Fruit fly (Drosophila melanogaster) whole organism, embryonic: ENCODE data around the gene Dredd.

Experiments
- Atf3 ChIP-seq: fragments of 200-800 bp; sonication (Bioruptor generic); optimal IDR thresholded peaks from 3 replicates; lab custom pipeline; 2016; ENCODE audit warnings: missing biosample characterization, missing genetic modification characterization
- BEAF-32 ChIP-seq: fragments of 200-800 bp; sonication (Bioruptor generic); optimal IDR thresholded peaks from 3 replicates; lab custom pipeline; 2017; ENCODE audit warnings: missing biosample characterization, missing genetic modification characterization, mild to moderate bottlenecking, moderate library complexity, missing genetic modification reagents
- CG13296 ChIP-seq: fragments of 200-800 bp; sonication (Bioruptor generic); optimal IDR thresholded peaks from 3 replicates; lab custom pipeline; 2018; ENCODE audit warnings: missing biosample characterization, mild to moderate bottlenecking, missing genetic modification characterization
- CG15696 ChIP-seq: fragments of 200-800 bp; sonication (Bioruptor generic); optimal IDR thresholded peaks from 2 replicates; lab custom pipeline; 2019; ENCODE audit warnings: missing biosample characterization, mild to moderate bottlenecking, missing genetic modification characterization, moderate library complexity
- CG1603 ChIP-seq: fragments of 200-800 bp; sonication (Bioruptor generic); optimal IDR thresholded peaks from 2 replicates; lab custom pipeline; 2019; ENCODE audit warnings: missing biosample characterization, mild to moderate bottlenecking, missing genetic modification characterization, moderate library complexity
- CG16813 ChIP-seq: fragments of 200-800 bp; sonication (Bioruptor generic); IDR thresholded peaks from 3 replicates; pipeline ENCODE4 v1.3.6; 2022; ENCODE audit warnings: missing biosample characterization, missing genetic modification characterization; ENCODE audit not compliant: partially characterized antibody
- CG17328 ChIP-seq: fragments of 200-800 bp; sonication (Bioruptor generic); IDR thresholded peaks from 2 replicates; pipeline ENCODE4 v1.3.6; 2022; ENCODE audit warnings: missing biosample characterization, missing genetic modification characterization
- CG17568 ChIP-seq: fragments of 200-800 bp; sonication (Bioruptor generic); optimal IDR thresholded peaks from 2 replicates; lab custom pipeline; 2018; ENCODE audit warnings: missing biosample characterization, mild to moderate bottlenecking, missing genetic modification characterization, moderate library complexity
- CG17829 ChIP-seq: fragments of 200-800 bp; optimal IDR thresholded peaks from 2 replicates; lab custom pipeline; 2019; ENCODE audit warnings: missing biosample characterization, mild to moderate bottlenecking, missing genetic modification characterization, moderate library complexity
- CG30020 ChIP-seq: fragments of 200-800 bp; optimal IDR thresholded peaks from 2 replicates; lab custom pipeline; 2019; ENCODE audit warnings: missing biosample characterization, mild to moderate bottlenecking, missing genetic modification characterization, moderate library complexity
- CG4730 ChIP-seq: fragments of 200-800 bp; sonication (Bioruptor generic); IDR thresholded peaks from 2 replicates; pipeline ENCODE4 v1.3.6; 2022; ENCODE audit warnings: missing biosample characterization, missing genetic modification characterization
- CG5180 ChIP-seq: fragments of 200-800 bp; sonication (Bioruptor generic); optimal IDR thresholded peaks from 3 replicates; lab custom pipeline; 2017; ENCODE audit warnings: missing biosample characterization, missing genetic modification characterization, mild to moderate bottlenecking, moderate library complexity, missing genetic modification reagents
- CG7357 ChIP-seq: fragments of 200-800 bp; sonication (Bioruptor generic); IDR thresholded peaks from 3 replicates; pipeline ENCODE4 v1.3.6; 2022; ENCODE audit warnings: missing biosample characterization, missing genetic modification characterization
- CG8290 ChIP-seq, 3 experiments: fragments of 200-800 bp; sonication (Bioruptor generic); optimal IDR thresholded peaks; 2 replicates each; lab custom pipeline; 2016 to 2019; ENCODE audit warnings: missing biosample characterization in 3 of 3, missing genetic modification characterization in 3 of 3, mild to moderate bottlenecking in 2 of 3, moderate library complexity in 1 of 3
- CG9609 ChIP-seq: fragments of 200-800 bp; sonication (Bioruptor generic); optimal IDR thresholded peaks from 3 replicates; lab custom pipeline; 2016; ENCODE audit warnings: missing biosample characterization, missing genetic modification characterization
- CTCF ChIP-seq: fragments of 200-800 bp; sonication (Bioruptor generic); optimal IDR thresholded peaks from 2 replicates; lab custom pipeline; 2017; ENCODE audit warnings: missing biosample characterization, mild to moderate bottlenecking, missing genetic modification characterization, moderate library complexity
- D19B ChIP-seq: fragments of 200-800 bp; sonication (Bioruptor generic); optimal IDR thresholded peaks from 2 replicates; lab custom pipeline; 2017; ENCODE audit warnings: missing biosample characterization, mild to moderate bottlenecking, missing genetic modification characterization
- Dbx ChIP-seq: fragments of 200-800 bp; sonication (Bioruptor generic); IDR thresholded peaks from 3 replicates; pipeline ENCODE4 v1.3.6; 2022; ENCODE audit warnings: missing biosample characterization, missing genetic modification characterization
- Deaf1 ChIP-seq: fragments of 200-800 bp; optimal IDR thresholded peaks from 3 replicates; lab custom pipeline; 2019; ENCODE audit warnings: missing biosample characterization, mild to moderate bottlenecking, missing genetic modification characterization, moderate library complexity
- E2f2 ChIP-seq: fragments of 200-800 bp; sonication (Bioruptor generic); IDR thresholded peaks from 2 replicates; pipeline ENCODE4 v1.3.6; 2022; ENCODE audit warnings: missing biosample characterization, missing genetic modification characterization
- ERR ChIP-seq: fragments of 200-800 bp; sonication (Bioruptor generic); optimal IDR thresholded peaks from 2 replicates; lab custom pipeline; 2016; ENCODE audit warnings: missing biosample characterization, missing genetic modification characterization
- H15 ChIP-seq: fragments of 200-800 bp; sonication (Bioruptor generic); IDR thresholded peaks from 3 replicates; pipeline ENCODE4 v1.3.6; 2022; ENCODE audit warnings: missing biosample characterization, missing genetic modification characterization
- HmgZ ChIP-seq: fragments of 200-800 bp; sonication (Bioruptor generic); optimal IDR thresholded peaks from 2 replicates; lab custom pipeline; 2018; ENCODE audit warnings: missing biosample characterization, mild to moderate bottlenecking, missing genetic modification characterization
- MTF-1 ChIP-seq: fragments of 200-800 bp; sonication (Bioruptor generic); optimal IDR thresholded peaks from 2 replicates; lab custom pipeline; 2018; ENCODE audit warnings: missing biosample characterization, mild to moderate bottlenecking, missing genetic modification characterization, borderline replicate concordance
- Mad ChIP-seq: fragments of 200-800 bp; sonication (Bioruptor generic); optimal IDR thresholded peaks from 2 replicates; lab custom pipeline; 2016; ENCODE audit warnings: missing biosample characterization, missing genetic modification characterization
- Nf-YA ChIP-seq: fragments of 200-800 bp; sonication (Bioruptor generic); IDR thresholded peaks from 2 replicates; pipeline ENCODE4 v1.3.6; 2022; ENCODE audit warnings: missing biosample characterization, missing genetic modification characterization
- Side ChIP-seq: fragments of 200-800 bp; sonication (Bioruptor generic); optimal IDR thresholded peaks from 2 replicates; lab custom pipeline; 2016; ENCODE audit warnings: missing biosample characterization, missing genetic modification characterization
- Six4 ChIP-seq: fragments of 200-800 bp; sonication (Bioruptor generic); optimal IDR thresholded peaks from 2 replicates; lab custom pipeline; 2016; ENCODE audit warnings: missing biosample characterization, missing genetic modification characterization
- Usf ChIP-seq: fragments of 200-800 bp; sonication (Bioruptor generic); optimal IDR thresholded peaks from 2 replicates; lab custom pipeline; 2017; ENCODE audit warnings: missing genotype, missing biosample characterization, missing genetic modification characterization
- Xbp1 ChIP-seq: fragments of 200-800 bp; sonication (Bioruptor generic); optimal IDR thresholded peaks from 3 replicates; lab custom pipeline; 2016; ENCODE audit warnings: missing biosample characterization, mild to moderate bottlenecking, missing genetic modification characterization
- al ChIP-seq: fragments of 200-800 bp; sonication (Bioruptor generic); IDR thresholded peaks from 2 replicates; pipeline ENCODE4 v1.3.6; 2022; ENCODE audit warnings: missing biosample characterization, missing genetic modification characterization
- bowl ChIP-seq: fragments of 200-800 bp; sonication (Bioruptor generic); IDR thresholded peaks from 2 replicates; pipeline ENCODE4 v1.3.6; 2022; ENCODE audit warnings: missing biosample characterization, missing genetic modification characterization
- br ChIP-seq: fragments of >200 bp; optimal IDR thresholded peaks from 2 replicates; lab custom pipeline; 2017
- chif ChIP-seq, 2 experiments: fragments of 200-800 bp; sonication (Bioruptor generic); optimal IDR thresholded peaks; 3 replicates each; lab custom pipeline; 2016; ENCODE audit warnings: missing biosample characterization in 2 of 2, missing genetic modification characterization in 2 of 2
- chm ChIP-seq: fragments of 200-800 bp; sonication (Bioruptor generic); IDR thresholded peaks from 2 replicates; pipeline ENCODE4 v1.3.6; 2022; ENCODE audit warnings: missing biosample characterization, missing genetic modification characterization
- eve ChIP-seq, 2 experiments: fragments of >200 bp; optimal IDR thresholded peaks; 2 replicates each; lab custom pipeline; 2017; ENCODE audit warnings: missing biosample characterization in 2 of 2, missing genetic modification characterization in 2 of 2
- h ChIP-seq: fragments of >200 bp; optimal IDR thresholded peaks from 2 replicates; lab custom pipeline; 2017
- hb ChIP-seq: fragments of 200-800 bp; sonication (Bioruptor generic); IDR thresholded peaks from 3 replicates; pipeline ENCODE4 v1.3.6; 2022; ENCODE audit warnings: missing biosample characterization, missing genetic modification characterization; ENCODE audit not compliant: partially characterized antibody
- hbn ChIP-seq: fragments of 200-800 bp; sonication (Bioruptor generic); IDR thresholded peaks from 2 replicates; pipeline ENCODE4 v1.3.6; 2022; ENCODE audit warnings: missing biosample characterization, missing genetic modification characterization; ENCODE audit not compliant: partially characterized antibody
- insv ChIP-seq, 2 experiments: fragments of 200-800 bp; sonication (Bioruptor generic); optimal IDR thresholded peaks; 3 replicates each; lab custom pipeline; 2016 to 2018; ENCODE audit warnings: missing biosample characterization in 2 of 2, missing genetic modification characterization in 2 of 2
- jigr1 ChIP-seq: fragments of 200-800 bp; sonication (Bioruptor generic); IDR thresholded peaks from 3 replicates; pipeline ENCODE4 v1.3.6; 2022; ENCODE audit warnings: missing biosample characterization, missing genetic modification characterization
- psq ChIP-seq: fragments of 200-800 bp; sonication (Bioruptor generic); optimal IDR thresholded peaks from 2 replicates; lab custom pipeline; 2017; ENCODE audit warnings: missing biosample characterization, missing genetic modification characterization
- run ChIP-seq: fragments of 200-800 bp; sonication (Bioruptor generic); optimal IDR thresholded peaks from 3 replicates; lab custom pipeline; 2018; ENCODE audit warnings: missing biosample characterization, mild to moderate bottlenecking, missing genetic modification characterization
- sens-2 ChIP-seq: fragments of 200-800 bp; sonication (Bioruptor generic); IDR thresholded peaks from 2 replicates; pipeline ENCODE4 v1.3.6; 2022; ENCODE audit warnings: missing biosample characterization, missing genetic modification characterization
- seq ChIP-seq: fragments of 200-800 bp; sonication (Bioruptor generic); IDR thresholded peaks from 2 replicates; pipeline ENCODE4 v1.3.6; 2022; ENCODE audit warnings: missing biosample characterization, missing genetic modification characterization
- sisA ChIP-seq: fragments of 200-800 bp; sonication (Bioruptor generic); IDR thresholded peaks from 2 replicates; pipeline ENCODE4 v1.3.6; 2022; ENCODE audit warnings: missing biosample characterization, missing genetic modification characterization
- trh ChIP-seq: fragments of 200-800 bp; sonication (Bioruptor generic); optimal IDR thresholded peaks from 2 replicates; lab custom pipeline; 2016; ENCODE audit warnings: missing biosample characterization, missing genetic modification characterization
- zen ChIP-seq: fragments of 200-800 bp; sonication (Bioruptor generic); optimal IDR thresholded peaks from 3 replicates; lab custom pipeline; 2018; ENCODE audit warnings: missing biosample characterization, mild to moderate bottlenecking, missing genetic modification characterization, moderate library complexity
- zfh1 ChIP-seq: fragments of 200-800 bp; sonication (Bioruptor generic); IDR thresholded peaks from 3 replicates; pipeline ENCODE4 v1.3.6; 2022; ENCODE audit warnings: missing biosample characterization, missing genetic modification characterization

Gene Dredd

DNA sequence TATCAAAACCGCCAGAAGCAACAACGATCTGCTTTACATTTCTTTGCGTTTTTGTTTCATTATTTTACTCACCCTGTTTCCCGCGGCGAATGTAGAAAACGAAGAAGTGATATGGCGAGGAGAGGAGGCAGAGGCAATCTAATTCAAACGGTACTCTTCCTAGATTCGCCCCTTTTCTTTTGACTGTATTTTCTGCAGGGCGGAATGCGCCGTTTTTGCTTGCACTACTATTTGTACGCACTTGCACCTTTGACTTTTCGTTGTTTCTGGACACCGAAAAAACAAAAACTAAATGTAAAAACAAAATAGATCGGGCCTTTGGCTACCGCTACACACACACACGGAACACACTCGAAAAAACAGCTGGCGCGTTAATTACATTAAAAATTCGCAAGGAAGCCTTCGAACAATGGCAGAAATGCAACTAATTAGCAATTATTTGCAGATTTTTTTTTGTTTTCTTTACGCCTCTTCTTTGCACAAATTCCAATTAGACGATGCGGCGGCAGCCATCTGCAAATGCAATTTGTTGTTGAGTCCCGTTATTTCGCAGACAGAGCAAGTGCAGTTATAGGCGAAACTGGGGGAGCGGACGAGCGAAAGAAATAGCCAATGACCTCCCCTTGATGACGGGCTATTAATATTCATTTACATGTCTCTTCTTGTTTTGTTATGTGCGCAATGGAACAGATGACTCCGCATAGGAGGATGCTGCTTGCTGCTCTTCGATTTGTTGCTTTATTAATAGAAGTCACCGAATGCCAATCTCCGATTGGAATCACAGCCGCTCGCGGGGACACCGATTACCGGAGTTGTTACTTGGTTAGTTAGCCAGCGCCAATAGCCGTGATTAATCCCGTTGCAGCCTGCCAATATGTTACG lies 15.9 kb downstream of the Dredd start (continued):
- TF ChIP-seq MTF-1 (no peak), jigr1 (no peak), HmgZ (tag; lab: Kevin White, UChicago) (no peak), al (GFP tag; lab: Robert Waterston, UW) (no peak), eve (GFP tag; optimal IDR thresholded peaks at IDR 0.05; lab: Kevin White, UChicago) (no peak), Mad (GFP tag; lab: Kevin White, UChicago) (no peak), CG15696 (tag; lab: Kevin White, UChicago) (no peak), CG13296 (GFP tag; lab: Kevin White, UChicago) (no peak), H15 (GFP tag; lab: Robert Waterston, UW) (no peak), hb (GFP tag; lab: Robert Waterston, UW) (no peak), CG9609 (GFP tag; lab: Kevin White, UChicago) (no peak), Xbp1 (GFP tag; lab: Kevin White, UChicago) (no peak), trh (GFP tag; lab: Kevin White, UChicago) (no peak), CG17328 (GFP tag; lab: Robert Waterston, UW) (no peak), CTCF (no peak), br (lab: Kevin White, UChicago) (no peak), chm (GFP tag; lab: Robert Waterston, UW) (0 out of 2 replicates have a peak, but pooled peaks have one; percentile 22), insv (GFP tag; optimal IDR thresholded peaks at IDR 0.05; lab: Kevin White, UChicago) (peak; percentile 34 to 84), Atf3 (GFP tag; lab: Kevin White, UChicago) (no peak)
- TF ChIP-seq, all 482 proteins: peak for 6

DNA sequence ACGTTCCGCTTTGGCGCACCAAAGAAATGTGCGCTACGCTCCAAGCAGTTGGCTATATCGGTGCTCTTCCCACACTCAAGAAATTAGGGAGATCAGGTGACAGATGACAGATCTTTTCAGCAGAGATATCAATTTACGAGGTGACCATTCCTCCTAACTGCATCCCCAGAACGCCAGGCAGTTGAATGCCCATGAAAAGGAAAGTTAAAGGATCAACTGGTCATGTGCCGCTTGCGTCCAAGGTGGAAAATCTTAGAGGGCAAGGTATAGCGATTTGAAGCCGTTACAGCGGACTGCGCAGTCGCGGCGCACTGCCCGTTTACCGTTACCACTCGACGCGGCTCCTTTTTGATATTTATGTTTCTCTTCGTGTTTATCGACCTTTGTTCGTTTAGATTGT lies 16.8 kb downstream of the Dredd start:
- TF ChIP-seq seq (no peak), CG5180 (GFP tag; lab: Kevin White, UChicago) (peak; percentile 3), psq (GFP tag; lab: Kevin White, UChicago) (peak; percentile 18), run (no peak), CG4730 (GFP tag; lab: Robert Waterston, UW) (no peak), E2f2 (GFP tag; lab: Robert Waterston, UW) (0 out of 2 replicates have a peak, but pooled peaks have one; percentile 13), MTF-1 (no peak), bowl (GFP tag; lab: Robert Waterston, UW) (no peak), CTCF (no peak), zen (no peak), CG8290 (GFP tag; optimal IDR thresholded peaks at IDR 0.05; lab: Kevin White, UChicago) (no peak), CG8290 (tag; optimal IDR thresholded peaks at IDR 0.05; lab: Kevin White, UChicago) (peak in 1 of 2 experiments; percentile 27), zfh1 (GFP tag; lab: Robert Waterston, UW) (no peak), sens-2 (GFP tag; lab: Robert Waterston, UW) (no peak), Six4 (GFP tag; lab: Kevin White, UChicago) (peak; percentile 10), D19B (peak; percentile 9), sisA (GFP tag; lab: Robert Waterston, UW) (peak; percentile 33; the same call in 1 of the 2 replicates), CG30020 (no peak), CG17829 (tag; lab: Kevin White, UChicago) (peak; percentile 7), h (lab: Kevin White, UChicago) (no peak), ERR (no peak), Side (peak; percentile 18), Deaf1 (no peak), chif (GFP tag; optimal IDR thresholded peaks at IDR 0.05; lab: Kevin White, UChicago) (peak; percentile 12 to 21), Usf (GFP tag; lab: Kevin White, UChicago) (no peak), CG7357 (GFP tag; lab: Robert Waterston, UW) (no peak), Dbx (GFP tag; lab: Robert Waterston, UW) (0 out of 3 replicates have a peak, but pooled peaks have one; percentile 30), CG1603 (tag; lab: Kevin White, UChicago) (peak; percentile 37), H15 (GFP tag; lab: Robert Waterston, UW) (no peak), BEAF-32 (GFP tag; lab: Kevin White, UChicago) (no peak), hbn (GFP tag; lab: Robert Waterston, UW) (no peak), CG17568 (GFP tag; lab: Kevin White, UChicago) (no peak), CG16813 (GFP tag; lab: Robert Waterston, UW) (no peak), Nf-YA (GFP tag; lab: Robert Waterston, UW) (0 out of 2 replicates have a peak, but pooled peaks have one; percentile 18)
